Worm (Caenorhabditis elegans) whole organism, L3 larva: ENCODE data around the gene srbc-2.
"Not testable (repeated sequence)": the region's sequence is repeated elsewhere in the genome, so short reads cannot be mapped to it uniquely, and the experiment has no call there.

Experiments used
- R02D3.7 ChIP-seq: fragments of 150-350 bp; optimal IDR thresholded peaks from 2 replicates; lab custom pipeline; 2014; ENCODE audit warnings: missing biosample characterization, missing genetic modification characterization
- ZK546.5 ChIP-seq: sonication (generic microtip); optimal IDR thresholded peaks from 2 replicates; lab custom pipeline; 2017; ENCODE audit warnings: missing biosample characterization, missing genetic modification characterization
- ceh-16 ChIP-seq: sonication (generic microtip); optimal IDR thresholded peaks from 2 replicates; lab custom pipeline; 2017; ENCODE audit warnings: missing biosample characterization, missing genetic modification characterization
- ceh-28 ChIP-seq: fragments of 150-350 bp; optimal IDR thresholded peaks from 2 replicates; lab custom pipeline; 2014; ENCODE audit warnings: missing biosample characterization, missing genetic modification reagents, missing genetic modification characterization
- ceh-82 ChIP-seq: fragments of 150-350 bp; optimal IDR thresholded peaks from 2 replicates; lab custom pipeline; 2014; ENCODE audit warnings: missing biosample characterization, missing genetic modification characterization
- ceh-9 ChIP-seq: sonication (generic microtip); optimal IDR thresholded peaks from 2 replicates; lab custom pipeline; 2018; ENCODE audit warnings: missing biosample characterization, missing genetic modification characterization
- elt-1 ChIP-seq: fragments of 150-350 bp; optimal IDR thresholded peaks from 2 replicates; lab custom pipeline; 2014; ENCODE audit warnings: missing biosample characterization, missing genetic modification characterization
- elt-2 ChIP-seq: sonication (generic microtip); optimal IDR thresholded peaks from 2 replicates; lab custom pipeline; 2016; ENCODE audit warnings: missing genetic modification reagents, mild to moderate bottlenecking, missing genetic modification characterization, missing compliant biosample characterization
- fkh-2 ChIP-seq: fragments of 150-350 bp; optimal IDR thresholded peaks from 2 replicates; lab custom pipeline; 2014; ENCODE audit warnings: missing biosample characterization, missing genetic modification reagents, missing genetic modification characterization
- hmg-11 ChIP-seq: sonication (generic microtip); optimal IDR thresholded peaks from 2 replicates; lab custom pipeline; 2016; ENCODE audit warnings: missing genetic modification characterization, missing compliant biosample characterization
- jun-1 ChIP-seq: fragments of 150-350 bp; optimal IDR thresholded peaks from 2 replicates; lab custom pipeline; 2014; ENCODE audit warnings: missing biosample characterization, missing genetic modification reagents, missing genetic modification characterization
- lin-15B ChIP-seq: fragments of 150-350 bp; optimal IDR thresholded peaks from 2 replicates; lab custom pipeline; 2014; ENCODE audit warnings: missing biosample characterization, missing genetic modification characterization
- lin-39 ChIP-seq: fragments of 150-350 bp; optimal IDR thresholded peaks from 2 replicates; lab custom pipeline; 2018; ENCODE audit warnings: missing biosample characterization, missing genetic modification reagents, missing genetic modification characterization
- lsy-12 ChIP-seq: sonication (generic microtip); optimal IDR thresholded peaks from 2 replicates; lab custom pipeline; 2016; ENCODE audit warnings: mild to moderate bottlenecking, missing genetic modification characterization, missing compliant biosample characterization
- mdl-1 ChIP-seq: fragments of 150-350 bp; optimal IDR thresholded peaks from 2 replicates; lab custom pipeline; 2014; ENCODE audit warnings: missing biosample characterization, missing genetic modification characterization
- nhr-23 ChIP-seq: fragments of 150-350 bp; optimal IDR thresholded peaks from 2 replicates; lab custom pipeline; 2014; ENCODE audit warnings: missing biosample characterization, missing genetic modification reagents, missing genetic modification characterization
- nhr-237 ChIP-seq: fragments of 150-350 bp; optimal IDR thresholded peaks from 2 replicates; lab custom pipeline; 2014; ENCODE audit warnings: missing biosample characterization, missing genetic modification characterization
- nhr-25 ChIP-seq: sonication (generic microtip); optimal IDR thresholded peaks from 2 replicates; lab custom pipeline; 2017; ENCODE audit warnings: missing biosample characterization, missing genetic modification characterization
- nhr-28 ChIP-seq: fragments of 150-350 bp; optimal IDR thresholded peaks from 2 replicates; lab custom pipeline; 2014; ENCODE audit warnings: missing biosample characterization, missing genetic modification characterization
- nhr-43 ChIP-seq: sonication (generic microtip); optimal IDR thresholded peaks from 2 replicates; lab custom pipeline; 2016; ENCODE audit warnings: mild to moderate bottlenecking, missing genetic modification characterization, missing compliant biosample characterization; ENCODE audit not compliant: poor library complexity, severe bottlenecking
- nhr-67 ChIP-seq: fragments of 150-350 bp; optimal IDR thresholded peaks from 2 replicates; lab custom pipeline; 2014; ENCODE audit warnings: missing biosample characterization, missing genetic modification characterization
- nhr-76 ChIP-seq: fragments of 150-350 bp; sonication (generic microtip); optimal IDR thresholded peaks from 5 replicates; lab custom pipeline; 2014; ENCODE audit warnings: missing biosample characterization, missing genetic modification characterization
- nhr-77 ChIP-seq: fragments of 150-350 bp; optimal IDR thresholded peaks from 2 replicates; lab custom pipeline; 2014; ENCODE audit warnings: missing biosample characterization, missing genetic modification characterization
- pha-4 ChIP-seq: fragments of 150-350 bp; optimal IDR thresholded peaks from 2 replicates; lab custom pipeline; 2014; ENCODE audit warnings: missing biosample characterization, missing genetic modification reagents, missing genetic modification characterization
- pqm-1 ChIP-seq: fragments of 150-350 bp; optimal IDR thresholded peaks from 2 replicates; lab custom pipeline; 2017; ENCODE audit warnings: missing biosample characterization, missing genetic modification characterization, inconsistent platforms
- skn-1 ChIP-seq: fragments of 150-350 bp; optimal IDR thresholded peaks from 2 replicates; lab custom pipeline; 2014; ENCODE audit warnings: missing biosample characterization, missing genetic modification characterization
- snpc-4 ChIP-seq: fragments of 150-350 bp; optimal IDR thresholded peaks from 2 replicates; lab custom pipeline; 2014; ENCODE audit warnings: missing biosample characterization, missing genetic modification characterization
- tbx-2 ChIP-seq: sonication (generic microtip); optimal IDR thresholded peaks from 2 replicates; lab custom pipeline; 2016; ENCODE audit warnings: mild to moderate bottlenecking, missing genetic modification characterization, missing compliant biosample characterization
- unc-39 ChIP-seq: sonication (generic microtip); optimal IDR thresholded peaks from 4 replicates; lab custom pipeline; 2017; ENCODE audit warnings: missing biosample characterization, missing genetic modification characterization
- unc-62 ChIP-seq: fragments of 150-350 bp; sonication (generic microtip); optimal IDR thresholded peaks from 4 replicates; lab custom pipeline; 2014; ENCODE audit warnings: missing biosample characterization, missing genetic modification reagents, missing genetic modification characterization
- ztf-11 ChIP-seq: fragments of 150-350 bp; optimal IDR thresholded peaks from 2 replicates; lab custom pipeline; 2014; ENCODE audit warnings: missing biosample characterization, missing genetic modification characterization

The srbc-2 gene

DNA sequence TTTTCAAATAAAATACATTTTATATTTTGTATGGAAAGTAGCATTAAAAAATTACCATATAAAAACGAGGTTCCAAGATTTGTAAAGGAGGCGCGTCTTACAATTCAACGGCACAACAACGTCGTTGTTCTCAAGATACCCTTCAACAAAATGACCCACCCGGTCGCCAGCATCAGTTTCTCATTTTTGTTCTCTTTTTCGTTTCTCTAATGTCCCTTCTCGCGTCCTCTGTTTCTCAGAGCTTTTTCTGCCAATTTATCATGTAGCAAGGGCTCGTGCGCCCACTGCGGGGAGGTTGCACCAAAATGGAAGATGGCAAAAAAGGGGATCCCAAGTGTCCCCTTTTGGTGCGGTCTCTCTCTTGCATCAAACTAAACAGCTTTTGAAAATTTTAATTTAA, 32.6 kb upstream of the srbc-2 start:
- peak; percentile 75 for TF ChIP-seq lin-39
- no peak for TF ChIP-seq nhr-43 (tag; lab: Kevin White, UChicago)
- no peak for TF ChIP-seq fkh-2 (tag; lab: Kevin White, UChicago)

DNA sequence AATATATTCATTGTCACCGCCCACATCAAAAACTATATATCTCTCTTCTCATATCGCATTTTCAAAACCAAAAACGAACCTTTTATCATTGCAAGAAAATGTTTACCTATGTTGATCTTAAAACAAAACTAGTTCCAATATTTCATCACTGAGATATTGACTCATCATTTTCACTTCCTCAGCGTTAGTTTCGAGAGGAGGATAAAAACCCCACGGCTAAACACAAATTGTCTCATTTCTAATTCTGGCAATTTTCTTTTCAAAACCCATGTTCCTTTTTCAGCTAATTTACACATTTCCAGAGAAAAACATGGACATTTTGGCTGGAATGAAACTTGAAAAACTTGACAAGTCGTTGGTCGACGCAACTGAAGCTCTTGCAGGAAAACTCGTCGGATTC, 31.7 kb upstream of the srbc-2 start, which contains the start of gene T20D4.7:
T20D4.7 (plus strand) TSS at position 301 of the 400 bp plus-strand sequence.
- TF ChIP-seq hmg-11 (no peak), pha-4 (no peak), elt-2 (tag; lab: Kevin White, UChicago) (no peak), nhr-28 (no peak), ceh-9 (tag; lab: Kevin White, UChicago) (no peak), nhr-77 (no peak), ceh-28 (tag; lab: Kevin White, UChicago) (no peak), nhr-25 (no peak), pqm-1 (tag; lab: Kevin White, UChicago) (no peak), lin-15B (tag; lab: Kevin White, UChicago) (no peak)
- TF ChIP-seq, all 47 proteins: peak for 0

DNA sequence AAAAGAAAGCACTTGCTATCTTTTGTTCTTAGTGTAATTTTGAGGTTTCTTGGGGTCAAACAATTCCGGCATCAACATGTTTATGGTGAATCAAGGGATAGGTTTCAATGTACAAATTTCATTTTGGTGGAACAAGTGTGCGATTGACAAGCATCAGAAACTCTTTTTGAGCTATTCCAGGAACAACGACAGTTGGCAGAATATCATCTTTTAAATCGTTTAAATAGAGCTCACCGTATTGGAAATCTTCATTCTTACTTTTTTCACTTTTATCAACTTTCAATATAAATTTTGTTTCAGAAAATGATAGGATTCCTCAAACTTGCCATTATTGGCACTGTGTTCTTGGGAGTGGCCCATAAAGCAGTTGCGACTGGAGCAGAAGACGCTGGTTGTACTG, 23.1 kb upstream of the srbc-2 start, which contains the start of gene T20D4.10:
T20D4.10 (plus strand) TSS at position 301 of the 400 bp plus-strand sequence.
- TF ChIP-seq nhr-23 (tag; lab: Kevin White, UChicago); ceh-9 (tag; lab: Kevin White, UChicago); ZK546.5: not testable (repeated sequence)

DNA sequence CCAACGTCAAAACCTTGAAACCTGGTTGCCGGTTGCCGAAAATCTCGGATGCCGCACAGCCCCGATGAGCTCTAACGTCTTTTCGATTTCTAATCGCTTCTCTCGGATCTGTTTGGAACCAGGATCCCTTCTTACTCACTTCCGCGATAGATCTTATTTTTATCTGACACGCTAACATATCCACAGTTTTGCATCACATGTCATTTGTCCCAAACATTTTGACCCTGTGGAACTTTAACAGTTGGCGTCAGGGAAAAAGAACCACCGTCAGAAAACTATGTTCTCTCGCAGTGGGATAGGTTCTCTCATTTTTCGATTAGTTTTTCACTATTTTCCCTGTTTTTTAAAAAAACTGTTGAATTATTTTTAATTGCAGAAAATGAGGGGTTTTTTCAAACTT, 21.4 kb upstream of the srbc-2 start, which contains the start of gene T20D4.11:
T20D4.11 (plus strand) TSS at position 377 of the 400 bp plus-strand sequence.
- TF ChIP-seq elt-2 (tag; lab: Kevin White, UChicago), result no peak
- no peak for TF ChIP-seq nhr-77
- no peak for TF ChIP-seq nhr-67 (tag; lab: Kevin White, UChicago)
- TF ChIP-seq pha-4, result no peak
- no peak for TF ChIP-seq nhr-25
- no peak for TF ChIP-seq ztf-11 (tag; lab: Kevin White, UChicago)
- TF ChIP-seq ceh-16 (tag; lab: Kevin White, UChicago), result no peak
- TF ChIP-seq nhr-28, result no peak
- no peak for TF ChIP-seq tbx-2
- TF ChIP-seq nhr-76 (tag; lab: Kevin White, UChicago), result no peak
- TF ChIP-seq jun-1 (tag; lab: Kevin White, UChicago), result no peak
- no peak for TF ChIP-seq nhr-237 (tag; lab: Kevin White, UChicago)
- TF ChIP-seq unc-39 (tag; lab: Kevin White, UChicago), result no peak
- no peak for TF ChIP-seq ceh-82 (tag; lab: Kevin White, UChicago)
- TF ChIP-seq skn-1 (tag; lab: Kevin White, UChicago), result no peak
- no peak for TF ChIP-seq mdl-1 (tag; lab: Kevin White, UChicago)
- TF ChIP-seq, all 47 proteins: peak for 0

DNA sequence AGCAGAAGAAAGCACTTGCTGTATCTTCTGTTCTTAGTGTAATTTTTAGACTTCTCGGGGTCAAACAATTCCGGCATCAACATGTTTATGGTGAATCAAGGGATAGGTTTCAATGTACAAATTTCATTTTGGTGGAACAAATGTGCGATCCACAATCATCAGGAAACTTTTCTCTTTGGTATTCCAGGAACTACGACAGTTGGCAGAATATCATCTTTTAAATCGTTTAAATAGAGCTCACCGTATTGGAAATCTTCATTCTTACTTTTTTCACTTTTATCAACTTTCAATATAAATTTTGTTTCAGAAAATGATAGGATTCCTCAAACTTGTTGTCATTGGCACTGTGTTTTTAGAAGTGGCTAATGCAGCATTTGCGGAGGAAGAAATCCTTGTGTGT, 19.9 kb upstream of the srbc-2 start, which contains the start of gene T20D4.12:
T20D4.12 (plus strand) TSS at position 301 of the 400 bp plus-strand sequence.
- TF ChIP-seq ceh-82, nhr-23, nhr-67 (tag; lab: Kevin White, UChicago): not testable (repeated sequence)

DNA sequence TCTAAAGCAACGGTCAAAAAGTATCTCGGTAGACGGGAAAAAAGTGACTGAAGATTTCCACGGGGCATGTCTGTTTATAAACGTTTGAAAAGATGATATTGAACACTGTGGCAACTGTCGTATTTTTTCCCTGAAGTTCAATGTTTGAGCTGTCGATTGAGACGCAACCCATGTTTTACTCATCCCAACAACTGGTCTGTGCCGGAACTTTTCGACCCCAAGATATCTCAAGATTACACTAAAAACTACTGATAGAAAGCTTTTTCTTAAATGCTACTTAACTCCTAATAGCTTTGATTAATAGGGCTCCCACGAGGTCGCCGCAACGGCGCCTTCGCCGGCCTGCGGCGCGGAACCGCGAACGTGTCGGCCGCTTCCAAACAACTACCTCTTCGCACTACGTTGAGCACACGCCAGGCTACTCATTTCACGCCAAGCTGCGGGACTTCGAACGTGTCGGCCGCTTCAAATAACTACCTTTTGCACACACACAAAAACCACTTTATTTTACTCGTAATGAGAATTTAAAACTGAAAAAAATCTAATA, 17.9 kb upstream of the srbc-2 start, which contains the start of gene T20D4.15:
T20D4.15 (minus strand) TSS at position 51 of the 547 bp plus-strand sequence.
- TF ChIP-seq lsy-12 (tag; lab: Kevin White, UChicago) (no peak), nhr-77 (no peak), snpc-4 (tag; lab: Kevin White, UChicago) (no peak), elt-1 (tag; lab: Kevin White, UChicago) (no peak), nhr-67 (tag; lab: Kevin White, UChicago) (no peak)

DNA sequence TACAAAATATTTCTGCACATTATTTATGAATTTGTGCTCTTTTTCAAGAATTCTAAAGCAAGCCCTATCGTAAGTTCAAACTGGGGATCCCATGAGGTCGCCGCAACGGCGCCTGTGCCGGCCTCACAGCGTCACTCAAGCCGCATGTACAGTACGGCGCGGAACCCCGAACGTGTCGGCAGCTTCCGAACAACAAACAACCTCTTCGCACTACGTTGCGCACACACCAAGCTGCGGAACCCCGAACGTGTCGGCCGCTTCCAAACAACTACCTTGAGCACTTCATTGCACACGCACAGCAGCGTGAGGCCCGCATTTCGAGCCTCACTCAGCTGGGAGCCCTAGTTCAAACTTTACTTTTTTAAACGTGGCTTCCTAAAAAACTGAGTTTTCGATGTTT, 17.2 kb upstream of the srbc-2 start:
- TF ChIP-seq unc-62 (GFP tag; lab: Kevin White, UChicago) (no peak), R02D3.7 (tag; lab: Kevin White, UChicago) (no peak)
- TF ChIP-seq, all 47 proteins: peak for 0
